Worm (Caenorhabditis elegans) whole organism, L3 larva: ENCODE measurements around the gene folt-3.

Experiments used
- elt-3 ChIP-seq, 3 experiments: fragments of 150-350 bp in 1 of 3; sonication (generic microtip) in 2 of 3; optimal IDR thresholded peaks; 2 replicates in 2 of 3; 4 replicates in 1 of 3; lab custom pipeline; 2014 to 2017; ENCODE audit warnings: missing biosample characterization in 3 of 3, missing genetic modification characterization in 3 of 3
- fkh-10 ChIP-seq: sonication (generic microtip); optimal IDR thresholded peaks from 2 replicates; lab custom pipeline; 2017; ENCODE audit warnings: missing biosample characterization, missing genetic modification reagents, missing genetic modification characterization
- fkh-2 ChIP-seq: fragments of 150-350 bp; optimal IDR thresholded peaks from 2 replicates; lab custom pipeline; 2014; ENCODE audit warnings: missing biosample characterization, missing genetic modification reagents, missing genetic modification characterization
- mdl-1 ChIP-seq: fragments of 150-350 bp; optimal IDR thresholded peaks from 2 replicates; lab custom pipeline; 2014; ENCODE audit warnings: missing biosample characterization, missing genetic modification characterization
- nhr-25 ChIP-seq: sonication (generic microtip); optimal IDR thresholded peaks from 2 replicates; lab custom pipeline; 2017; ENCODE audit warnings: missing biosample characterization, missing genetic modification characterization
- nhr-76 ChIP-seq: fragments of 150-350 bp; sonication (generic microtip); optimal IDR thresholded peaks from 5 replicates; lab custom pipeline; 2014; ENCODE audit warnings: missing biosample characterization, missing genetic modification characterization
- nhr-77 ChIP-seq: fragments of 150-350 bp; optimal IDR thresholded peaks from 2 replicates; lab custom pipeline; 2014; ENCODE audit warnings: missing biosample characterization, missing genetic modification characterization
- tbx-2 ChIP-seq: sonication (generic microtip); optimal IDR thresholded peaks from 2 replicates; lab custom pipeline; 2016; ENCODE audit warnings: mild to moderate bottlenecking, missing genetic modification characterization, missing compliant biosample characterization
- ztf-11 ChIP-seq: fragments of 150-350 bp; optimal IDR thresholded peaks from 2 replicates; lab custom pipeline; 2014; ENCODE audit warnings: missing biosample characterization, missing genetic modification characterization

DNA sequence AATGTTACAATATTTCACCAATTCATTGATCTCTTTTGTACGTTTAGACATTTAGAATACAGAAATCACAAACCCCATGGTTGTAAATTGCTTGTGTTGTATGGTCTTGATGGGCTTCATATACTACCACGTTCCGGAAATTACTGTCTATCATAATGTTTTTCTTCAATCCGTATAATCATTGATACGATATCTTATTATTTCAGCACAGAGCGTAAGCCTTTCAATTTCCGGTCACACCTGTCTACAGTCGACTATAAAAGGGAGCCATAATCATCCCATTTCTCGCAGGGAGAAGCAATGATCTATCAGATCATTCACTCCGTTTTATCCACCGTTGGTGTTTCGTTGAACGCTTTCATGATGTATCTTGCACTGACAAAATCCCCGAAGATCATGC is 20.0 kb upstream of the folt-3 start, which contains the start of gene srd-30:
- TF ChIP-seq mdl-1 (tag; lab: Kevin White, UChicago) (no peak), elt-3 (tag; optimal IDR thresholded peaks at IDR 0.05; lab: Kevin White, UChicago) (no peak), fkh-2 (tag; lab: Kevin White, UChicago) (no peak), fkh-10 (no peak), nhr-25 (tag; lab: Kevin White, UChicago) (no peak), nhr-77 (no peak), nhr-76 (tag; lab: Kevin White, UChicago) (no peak), ztf-11 (tag; lab: Kevin White, UChicago) (no peak), tbx-2 (tag; lab: Kevin White, UChicago) (no peak)
